Fruit fly (Drosophila melanogaster): ENCODE data around the gene slgA.

Gene slgA

DNA sequence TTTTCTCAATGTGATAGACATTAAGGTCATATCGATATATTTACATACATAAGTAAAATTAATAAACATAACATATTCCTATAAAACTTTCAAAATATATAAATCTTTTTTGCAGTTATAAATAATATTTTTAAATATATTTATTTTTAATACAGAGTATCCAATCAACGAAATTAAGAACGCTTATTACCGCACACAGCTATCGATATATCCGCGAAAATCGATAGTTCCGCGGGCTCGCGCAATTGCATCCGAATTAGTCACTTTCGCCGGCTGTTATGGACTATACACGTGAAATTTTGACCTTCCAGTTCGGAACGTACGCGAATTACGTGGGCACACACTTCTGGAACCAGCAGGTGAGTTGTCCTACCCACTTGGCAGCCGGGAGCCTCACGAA, 14.9 kb downstream of the slgA start, which contains the start of gene mst (continued):
- TF ChIP-seq emc (GFP tag; optimal IDR thresholded peaks at IDR 0.05) (no peak), CG7963 (GFP tag; IDR thresholded peaks at IDR 0.05; ENCODE audit: partially characterized antibody) (peak; percentile 27; the same call in 1 of the 3 replicates), CG14860 (GFP tag; IDR thresholded peaks at IDR 0.05; ENCODE audit: partially characterized antibody) (peak; percentile 46; the same call in 1 of the 3 replicates), crp (GFP tag; optimal IDR thresholded peaks at IDR 0.05) (no peak), row (GFP tag; IDR thresholded peaks at IDR 0.05) (peak; percentile 47), CG13624 (GFP tag; optimal IDR thresholded peaks at IDR 0.05) (peak; percentile 76)

DNA sequence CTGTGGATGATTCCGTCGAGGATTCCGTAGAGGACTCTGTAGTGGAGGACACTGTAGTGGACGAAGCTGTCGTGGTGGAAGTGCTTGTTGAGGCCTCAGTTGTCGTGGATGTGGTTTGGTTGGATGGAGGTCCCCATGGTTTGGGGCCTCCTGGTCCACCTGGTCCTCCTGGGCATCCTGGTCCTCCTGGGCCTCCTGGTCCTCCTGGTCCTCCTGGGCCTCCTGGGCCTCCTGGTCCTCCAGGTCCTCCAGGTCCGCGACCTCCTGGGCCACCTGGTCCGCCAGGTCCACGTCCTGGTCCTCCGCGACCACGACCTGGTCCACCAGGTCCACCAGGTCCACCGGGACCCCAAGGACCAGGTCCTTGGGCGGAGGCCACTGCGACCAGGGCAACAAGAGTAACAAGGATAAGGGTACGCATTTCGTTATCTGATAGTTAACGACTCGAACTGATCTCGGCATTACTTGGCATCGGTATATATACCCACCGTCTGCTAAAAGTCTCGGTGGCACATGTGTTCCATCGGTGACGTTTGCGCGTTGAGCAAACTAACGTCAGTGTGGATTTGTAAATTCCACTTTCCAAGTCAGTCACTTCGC, 23.2 kb downstream of the slgA start, which contains the start of gene lcs:
lcs (minus strand) TSS at position 457 of the 600 bp plus-strand sequence.
- TF ChIP-seq CG32532 (GFP tag; IDR thresholded peaks at IDR 0.05) (no peak), CG4282 (GFP tag; optimal IDR thresholded peaks at IDR 0.05) (no peak), CG4328 (GFP tag; optimal IDR thresholded peaks at IDR 0.05) (no peak), Dll (GFP tag; IDR thresholded peaks at IDR 0.05; ENCODE audit: partially characterized antibody) (no peak), aop (GFP tag; IDR thresholded peaks at IDR 0.05) (no peak), Hr39 (optimal IDR thresholded peaks at IDR 0.05) (peak; percentile 82)

DNA sequence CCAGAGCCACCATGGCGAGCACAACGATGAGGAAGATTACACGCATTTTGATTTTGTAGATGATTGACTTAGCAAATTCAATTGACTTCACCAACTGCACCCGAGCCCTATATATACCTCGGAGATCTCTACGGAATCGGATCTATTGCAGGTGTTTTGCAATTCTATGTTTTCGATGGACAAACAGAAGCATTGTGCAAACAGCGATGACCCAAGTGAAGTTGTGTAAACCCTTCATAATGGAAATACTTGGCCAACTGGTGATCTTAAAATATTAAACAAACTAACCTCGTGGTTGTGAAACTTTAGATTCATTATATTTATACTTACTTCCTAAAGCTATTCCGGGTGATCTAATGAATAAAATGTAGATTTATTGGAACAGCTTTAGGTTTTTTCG, 28.9 kb downstream of the slgA start, which contains the start of gene whe:
whe (minus strand) TSS at position 101 of the 400 bp plus-strand sequence.
- TF ChIP-seq CG7786 (GFP tag; optimal IDR thresholded peaks at IDR 0.05) = no peak
- no peak for TF ChIP-seq toy (GFP tag; IDR thresholded peaks at IDR 0.05)
- no peak for TF ChIP-seq CG6765 (GFP tag; optimal IDR thresholded peaks at IDR 0.05)
- TF ChIP-seq schlank (tag; optimal IDR thresholded peaks at IDR 0.05) = no peak
- TF ChIP-seq Nf-YA (GFP tag; IDR thresholded peaks at IDR 0.05) = no peak
- no peak for TF ChIP-seq CG12155 (GFP tag; optimal IDR thresholded peaks at IDR 0.05)
- TF ChIP-seq BEAF-32 (GFP tag; optimal IDR thresholded peaks at IDR 0.05) = no peak
- no peak for TF ChIP-seq gcm (GFP tag; optimal IDR thresholded peaks at IDR 0.05)
- TF ChIP-seq yki (optimal IDR thresholded peaks at IDR 0.05) = no peak
- TF ChIP-seq CG2678 (tag; optimal IDR thresholded peaks at IDR 0.05) = no peak
- no peak for TF ChIP-seq CG12299 (tag; optimal IDR thresholded peaks at IDR 0.05)
- TF ChIP-seq Tbp (GFP tag; optimal IDR thresholded peaks at IDR 0.05) = no peak
- TF ChIP-seq Hr3 (GFP tag; optimal IDR thresholded peaks at IDR 0.05) = no peak

DNA sequence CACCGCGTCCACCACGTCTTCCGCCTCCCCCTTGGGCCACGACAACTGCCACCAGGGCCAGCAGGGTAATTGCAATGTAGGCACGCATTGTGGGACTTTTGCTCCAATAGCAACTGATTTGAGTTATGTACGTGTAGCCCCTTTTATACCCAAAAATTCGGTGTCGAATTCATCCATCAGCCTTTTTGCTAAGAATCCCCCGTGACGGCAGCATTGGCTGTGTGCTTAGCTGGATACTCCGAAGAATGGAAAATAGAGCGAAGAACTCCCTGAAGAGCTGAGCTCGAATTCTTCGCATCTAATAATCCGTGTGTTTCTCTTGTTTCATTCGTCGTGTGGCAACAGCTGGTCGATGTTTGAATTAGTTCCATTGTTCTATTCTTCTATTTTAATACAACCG, 55.4 kb downstream of the slgA start, which contains the start of gene CG10918:
CG10918 (minus strand) TSS at position 101 of the 400 bp plus-strand sequence.
- no peak for TF ChIP-seq Lim3 (GFP tag; IDR thresholded peaks at IDR 0.05)
- TF ChIP-seq phol (tag; optimal IDR thresholded peaks at IDR 0.05) = no peak
- no peak for TF ChIP-seq CG3281 (GFP tag; optimal IDR thresholded peaks at IDR 0.05)
- TF ChIP-seq CG33213 (GFP tag; optimal IDR thresholded peaks at IDR 0.05) = no peak
- no peak for TF ChIP-seq Neu2 (GFP tag; optimal IDR thresholded peaks at IDR 0.05; ENCODE audit: borderline replicate concordance)
- TF ChIP-seq CG1647 (GFP tag; optimal IDR thresholded peaks at IDR 0.05) = no peak
- no peak for TF ChIP-seq CG10979 (tag; optimal IDR thresholded peaks at IDR 0.05)
- no peak for TF ChIP-seq HmgZ (tag; optimal IDR thresholded peaks at IDR 0.05)
- no peak for TF ChIP-seq CG11723 (GFP tag; optimal IDR thresholded peaks at IDR 0.05)
- TF ChIP-seq h (optimal IDR thresholded peaks at IDR 0.05) = no peak
- TF ChIP-seq CG17361 (GFP tag; IDR thresholded peaks at IDR 0.05) = no peak
- TF ChIP-seq Max (GFP tag; optimal IDR thresholded peaks at IDR 0.05) = no peak
- no peak for TF ChIP-seq sqz (GFP tag; optimal IDR thresholded peaks at IDR 0.05)
- no peak for TF ChIP-seq ssp (GFP tag; IDR thresholded peaks at IDR 0.05)
- TF ChIP-seq oc (tag; optimal IDR thresholded peaks at IDR 0.05) = no peak

Measured in whole organism, embryonic.